Worm (Caenorhabditis elegans) whole organism, early embryonic: ENCODE data around the gene lido-15.

Experiments used
- aly-1 ChIP-seq: sonication (generic microtip); optimal IDR thresholded peaks from 2 replicates; lab custom pipeline; 2016; ENCODE audit warnings: missing genetic modification characterization, missing compliant biosample characterization
- ama-1 ChIP-seq: fragments of 150-350 bp; optimal IDR thresholded peaks from 2 replicates; lab custom pipeline; 2014
- flt-1 ChIP-seq: fragments of 200-800 bp; sonication (Bioruptor generic); IDR thresholded peaks from 2 replicates; pipeline ENCODE4 v1.3.6; 2022; ENCODE audit warnings: missing genetic modification characterization, missing compliant biosample characterization
- hnd-1 ChIP-seq: sonication (generic microtip); optimal IDR thresholded peaks from 2 replicates; lab custom pipeline; 2016; ENCODE audit warnings: missing genetic modification characterization, missing compliant biosample characterization
- pes-1 ChIP-seq: fragments of 200-800 bp; sonication (Bioruptor generic); IDR thresholded peaks from 2 replicates; pipeline ENCODE4 v1.3.6; 2022; ENCODE audit warnings: missing genetic modification reagents, missing genetic modification characterization, missing compliant biosample characterization
- sea-1 ChIP-seq: fragments of 200-800 bp; sonication (Bioruptor generic); conservative IDR thresholded peaks from 2 replicates; pipeline ENCODE4 v1.3.6; 2022; ENCODE audit warnings: missing genetic modification characterization, missing compliant biosample characterization

ce11 chrII:3808104-3808503, 4.0 kb upstream of the lido-15 start, which contains the start of gene F54D10.5:
- TF ChIP-seq sea-1 (GFP tag; lab: Robert Waterston, UW) (no peak), flt-1 (GFP tag; lab: Robert Waterston, UW) (peak; percentile 14; the same call in 1 of the 2 replicates), ama-1 (lab: Kevin White, UChicago) (no peak), aly-1 (tag; lab: Kevin White, UChicago) (no peak), hnd-1 (tag; lab: Kevin White, UChicago) (no peak), pes-1 (GFP tag; lab: Robert Waterston, UW) (peak; percentile 29; the same call in 1 of the 2 replicates)
